Fruit fly (Drosophila melanogaster) whole organism, embryonic: Measurements from ENCODE around the gene CG14300.

Experiments
- CG10209 ChIP-seq: fragments of 200-800 bp; sonication (Bioruptor generic); optimal IDR thresholded peaks from 3 replicates; lab custom pipeline; 2017; ENCODE audit warnings: missing biosample characterization, mild to moderate bottlenecking, missing genetic modification characterization, missing genetic modification reagents
- CG10654 ChIP-seq: fragments of 200-800 bp; sonication (Bioruptor generic); optimal IDR thresholded peaks from 2 replicates; lab custom pipeline; 2016; ENCODE audit warnings: missing biosample characterization, missing genetic modification characterization
- CG11247 ChIP-seq: fragments of 200-800 bp; sonication (Bioruptor generic); IDR thresholded peaks from 2 replicates; pipeline ENCODE4 v1.3.6; 2022; ENCODE audit warnings: missing biosample characterization, missing genetic modification characterization
- CG12659 ChIP-seq: fragments of 200-800 bp; sonication (Bioruptor generic); optimal IDR thresholded peaks from 3 replicates; lab custom pipeline; 2017; ENCODE audit warnings: mild to moderate bottlenecking, missing biosample characterization, missing genetic modification reagents, missing genetic modification characterization
- CG12744 ChIP-seq: fragments of 200-800 bp; sonication (Bioruptor generic); optimal IDR thresholded peaks from 2 replicates; lab custom pipeline; 2016; ENCODE audit warnings: missing biosample characterization, missing genetic modification characterization
- CG13287 ChIP-seq: fragments of 200-800 bp; sonication (Bioruptor generic); IDR thresholded peaks from 2 replicates; pipeline ENCODE4 v1.3.6; 2022; ENCODE audit warnings: missing biosample characterization, missing genetic modification characterization; ENCODE audit not compliant: partially characterized antibody
- CG13894 ChIP-seq: fragments of 200-800 bp; sonication (Bioruptor generic); optimal IDR thresholded peaks from 3 replicates; lab custom pipeline; 2018; ENCODE audit warnings: missing biosample characterization, mild to moderate bottlenecking, missing genetic modification characterization, moderate library complexity
- CG1603 ChIP-seq: fragments of 200-800 bp; sonication (Bioruptor generic); optimal IDR thresholded peaks from 2 replicates; lab custom pipeline; 2019; ENCODE audit warnings: missing biosample characterization, mild to moderate bottlenecking, missing genetic modification characterization, moderate library complexity
- CG18599 ChIP-seq: fragments of 200-800 bp; sonication (Bioruptor generic); optimal IDR thresholded peaks from 3 replicates; lab custom pipeline; 2017; ENCODE audit warnings: missing biosample characterization, missing genetic modification characterization, mild to moderate bottlenecking, moderate library complexity, missing genetic modification reagents
- CG33213 ChIP-seq: fragments of 200-800 bp; sonication (Bioruptor generic); optimal IDR thresholded peaks from 3 replicates; lab custom pipeline; 2016; ENCODE audit warnings: missing biosample characterization, missing genetic modification characterization
- CG4360 ChIP-seq: fragments of 200-800 bp; sonication (Bioruptor generic); IDR thresholded peaks from 2 replicates; pipeline ENCODE4 v1.3.6; 2022; ENCODE audit warnings: missing biosample characterization, missing genetic modification characterization
- CG5180 ChIP-seq: fragments of 200-800 bp; sonication (Bioruptor generic); optimal IDR thresholded peaks from 3 replicates; lab custom pipeline; 2017; ENCODE audit warnings: missing biosample characterization, missing genetic modification characterization, mild to moderate bottlenecking, moderate library complexity, missing genetic modification reagents
- CG6683 ChIP-seq: fragments of 200-800 bp; sonication (Bioruptor generic); optimal IDR thresholded peaks from 2 replicates; lab custom pipeline; 2017; ENCODE audit warnings: missing biosample characterization, mild to moderate bottlenecking, missing genetic modification characterization, missing genetic modification reagents
- CG6791 ChIP-seq: fragments of 200-800 bp; sonication (Bioruptor generic); IDR thresholded peaks from 3 replicates; pipeline ENCODE4 v1.3.6; 2022; ENCODE audit warnings: missing biosample characterization, missing genetic modification characterization; ENCODE audit not compliant: partially characterized antibody
- CG7839 ChIP-seq: fragments of 200-800 bp; sonication (Bioruptor generic); optimal IDR thresholded peaks from 3 replicates; lab custom pipeline; 2018; ENCODE audit warnings: missing biosample characterization, mild to moderate bottlenecking, missing genetic modification characterization, moderate library complexity
- CG8281 ChIP-seq: fragments of 200-800 bp; sonication (Bioruptor generic); optimal IDR thresholded peaks from 2 replicates; lab custom pipeline; 2018; ENCODE audit warnings: missing biosample characterization, mild to moderate bottlenecking, missing genetic modification characterization, moderate library complexity
- CG8944 ChIP-seq: fragments of 200-800 bp; sonication (Bioruptor generic); optimal IDR thresholded peaks from 3 replicates; lab custom pipeline; 2016; ENCODE audit warnings: missing biosample characterization, missing genetic modification characterization
- CG9932 ChIP-seq: fragments of 200-800 bp; sonication (Bioruptor generic); IDR thresholded peaks from 2 replicates; pipeline ENCODE4 v1.3.6; 2022; ENCODE audit warnings: missing biosample characterization, missing genetic modification characterization
- E2f2 ChIP-seq: fragments of 200-800 bp; sonication (Bioruptor generic); IDR thresholded peaks from 2 replicates; pipeline ENCODE4 v1.3.6; 2022; ENCODE audit warnings: missing biosample characterization, missing genetic modification characterization
- Mad ChIP-seq: fragments of 200-800 bp; sonication (Bioruptor generic); optimal IDR thresholded peaks from 2 replicates; lab custom pipeline; 2016; ENCODE audit warnings: missing biosample characterization, missing genetic modification characterization
- Meics ChIP-seq: fragments of 200-800 bp; sonication (Bioruptor generic); optimal IDR thresholded peaks from 2 replicates; lab custom pipeline; 2017; ENCODE audit warnings: missing biosample characterization, mild to moderate bottlenecking, missing genetic modification characterization
- Sin3A ChIP-seq: fragments of >200 bp; optimal IDR thresholded peaks from 2 replicates; lab custom pipeline; 2018
- Sry-δ ChIP-seq: fragments of 200-800 bp; sonication (Bioruptor generic); optimal IDR thresholded peaks from 2 replicates; lab custom pipeline; 2016; ENCODE audit warnings: missing biosample characterization, missing genetic modification characterization
- Tbp ChIP-seq: fragments of >200 bp; optimal IDR thresholded peaks from 2 replicates; lab custom pipeline; 2018; ENCODE audit warnings: missing biosample characterization, missing genetic modification characterization
- Usf ChIP-seq: fragments of 200-800 bp; sonication (Bioruptor generic); optimal IDR thresholded peaks from 2 replicates; lab custom pipeline; 2017; ENCODE audit warnings: missing genotype, missing biosample characterization, missing genetic modification characterization
- ac ChIP-seq: fragments of 200-800 bp; sonication (Bioruptor generic); optimal IDR thresholded peaks from 3 replicates; lab custom pipeline; 2017; ENCODE audit warnings: missing biosample characterization, mild to moderate bottlenecking, missing genetic modification characterization
- amos ChIP-seq: fragments of 200-800 bp; sonication (Bioruptor generic); IDR thresholded peaks from 2 replicates; pipeline ENCODE4 v1.3.6; 2022; ENCODE audit warnings: missing biosample characterization, missing genetic modification characterization; ENCODE audit not compliant: partially characterized antibody
- ase ChIP-seq: fragments of 200-800 bp; sonication (Bioruptor generic); IDR thresholded peaks from 3 replicates; pipeline ENCODE4 v1.3.6; 2022; ENCODE audit warnings: missing biosample characterization, missing genetic modification characterization
- bab2 ChIP-seq: fragments of 200-800 bp; sonication (Bioruptor generic); optimal IDR thresholded peaks from 2 replicates; lab custom pipeline; 2016; ENCODE audit warnings: missing biosample characterization, missing genetic modification characterization
- bsh ChIP-seq, 2 experiments: fragments of 200-800 bp; sonication (Bioruptor generic); optimal IDR thresholded peaks; 2 replicates each; lab custom pipeline; 2017 to 2018; ENCODE audit warnings: mild to moderate bottlenecking in 2 of 2, missing biosample characterization in 2 of 2, missing genetic modification characterization in 2 of 2, moderate library complexity in 1 of 2
- btn ChIP-seq: fragments of 200-800 bp; sonication (Bioruptor generic); optimal IDR thresholded peaks from 2 replicates; lab custom pipeline; 2016; ENCODE audit warnings: missing biosample characterization, missing genetic modification characterization
- ftz-f1 ChIP-seq: fragments of 200-800 bp; sonication (Bioruptor generic); optimal IDR thresholded peaks from 2 replicates; lab custom pipeline; 2016; ENCODE audit warnings: missing biosample characterization, missing genetic modification characterization
- gfzf ChIP-seq: fragments of 200-800 bp; sonication (Bioruptor generic); optimal IDR thresholded peaks from 2 replicates; lab custom pipeline; 2016; ENCODE audit warnings: missing biosample characterization, mild to moderate bottlenecking, missing genetic modification characterization, moderate library complexity
- hkb ChIP-seq, 2 experiments: fragments of 200-800 bp in 1 of 2; fragments of >200 bp in 1 of 2; sonication (Bioruptor generic) in 1 of 2; IDR thresholded peaks in 1 of 2; optimal IDR thresholded peaks in 1 of 2; 2 replicates each; pipeline versions ENCODE4 v1.3.6 to Lab custom; 2017 to 2022; ENCODE audit warnings: missing biosample characterization in 1 of 2, missing genetic modification characterization in 1 of 2
- jing ChIP-seq: fragments of 200-800 bp; sonication (Bioruptor generic); optimal IDR thresholded peaks from 2 replicates; lab custom pipeline; 2018; ENCODE audit warnings: missing biosample characterization, mild to moderate bottlenecking, missing genetic modification characterization
- nerfin-1 ChIP-seq: fragments of 200-800 bp; sonication (Bioruptor generic); optimal IDR thresholded peaks from 3 replicates; lab custom pipeline; 2019; ENCODE audit warnings: missing biosample characterization, mild to moderate bottlenecking, missing genetic modification characterization, moderate library complexity
- otp ChIP-seq: fragments of 200-800 bp; sonication (Bioruptor generic); IDR thresholded peaks from 3 replicates; pipeline ENCODE4, ENCODE4 v1.3.6; 2022; ENCODE audit warnings: missing biosample characterization, missing genetic modification characterization
- pita ChIP-seq: fragments of 200-800 bp; sonication (Bioruptor generic); optimal IDR thresholded peaks from 2 replicates; lab custom pipeline; 2017; ENCODE audit warnings: missing biosample characterization, mild to moderate bottlenecking, missing genetic modification characterization
- pum ChIP-seq: fragments of 200-800 bp; sonication (Bioruptor generic); optimal IDR thresholded peaks from 2 replicates; lab custom pipeline; 2016; ENCODE audit warnings: missing biosample characterization, missing genetic modification characterization
- sc ChIP-seq, 3 experiments: fragments of >200 bp in 2 of 3; fragments of 200-800 bp in 1 of 3; sonication (Bioruptor generic) in 1 of 3; optimal IDR thresholded peaks; 2 replicates in 2 of 3; 3 replicates in 1 of 3; lab custom pipeline; 2017; ENCODE audit warnings: mild to moderate bottlenecking in 1 of 3, missing biosample characterization in 1 of 3, missing genetic modification characterization in 1 of 3, missing genetic modification reagents in 1 of 3
- sd ChIP-seq: fragments of 200-800 bp; sonication (Bioruptor generic); optimal IDR thresholded peaks from 3 replicates; lab custom pipeline; 2018; ENCODE audit warnings: missing biosample characterization, mild to moderate bottlenecking, missing genetic modification characterization, moderate library complexity
- sisA ChIP-seq: fragments of 200-800 bp; sonication (Bioruptor generic); IDR thresholded peaks from 2 replicates; pipeline ENCODE4 v1.3.6; 2022; ENCODE audit warnings: missing biosample characterization, missing genetic modification characterization
- tgo ChIP-seq: fragments of 200-800 bp; sonication (Bioruptor generic); IDR thresholded peaks from 3 replicates; pipeline ENCODE4 v1.3.6; 2022; ENCODE audit warnings: missing biosample characterization, missing genetic modification characterization
- tin ChIP-seq: fragments of 200-800 bp; sonication (Bioruptor generic); optimal IDR thresholded peaks from 3 replicates; lab custom pipeline; 2016; ENCODE audit warnings: missing biosample characterization, missing genetic modification characterization
- tll ChIP-seq, 2 experiments: fragments of 200-800 bp in 1 of 2; fragments of >200 bp in 1 of 2; sonication (Bioruptor generic) in 1 of 2; optimal IDR thresholded peaks; 2 replicates each; lab custom pipeline; 2017 to 2019; ENCODE audit warnings: missing biosample characterization in 2 of 2, missing genetic modification characterization in 2 of 2, mild to moderate bottlenecking in 1 of 2, moderate library complexity in 1 of 2
- trem ChIP-seq: fragments of 200-800 bp; optimal IDR thresholded peaks from 3 replicates; lab custom pipeline; 2019; ENCODE audit warnings: missing biosample characterization, mild to moderate bottlenecking, missing genetic modification characterization, moderate library complexity
- wdn ChIP-seq: fragments of 200-800 bp; sonication (Bioruptor generic); IDR thresholded peaks from 2 replicates; pipeline ENCODE4 v1.3.6; 2022; ENCODE audit warnings: missing biosample characterization, missing genetic modification characterization
- z ChIP-seq: fragments of 200-800 bp; sonication (Bioruptor generic); IDR thresholded peaks from 3 replicates; pipeline ENCODE4 v1.3.6; 2022; ENCODE audit warnings: missing biosample characterization, missing genetic modification characterization
- zf30C ChIP-seq: fragments of 200-800 bp; sonication (Bioruptor generic); optimal IDR thresholded peaks from 3 replicates; lab custom pipeline; 2018; ENCODE audit warnings: missing biosample characterization, mild to moderate bottlenecking, missing genetic modification characterization

Gene CG14300

dm6 chr3R:18667659-18668248 lies 25.8 kb downstream of the CG14300 start, which contains the start of gene CG31229 (continued):
- TF ChIP-seq CG10209 (GFP tag; lab: Kevin White, UChicago) (no peak), ftz-f1 (GFP tag; lab: Kevin White, UChicago) (no peak), E2f2 (GFP tag; lab: Robert Waterston, UW) (peak; percentile 94), tin (GFP tag; lab: Kevin White, UChicago) (no peak), zf30C (GFP tag; lab: Kevin White, UChicago) (no peak), CG33213 (no peak), Tbp (GFP tag; lab: Kevin White, UChicago) (no peak), CG10654 (no peak), nerfin-1 (tag; lab: Kevin White, UChicago) (no peak), amos (GFP tag; lab: Robert Waterston, UW) (peak; percentile 55; the same call in 1 of the 2 replicates), ac (GFP tag; lab: Kevin White, UChicago) (no peak), CG7839 (no peak), sc (optimal IDR thresholded peaks at IDR 0.05; lab: Kevin White, UChicago) (no peak), sc (GFP tag; optimal IDR thresholded peaks at IDR 0.05; lab: Kevin White, UChicago) (no peak), Meics (GFP tag; lab: Kevin White, UChicago) (no peak), ase (GFP tag; lab: Robert Waterston, UW) (no peak), z (no peak), CG13287 (peak; percentile 77), jing (no peak), CG4360 (GFP tag; lab: Robert Waterston, UW) (no peak), CG6683 (GFP tag; lab: Kevin White, UChicago) (no peak), CG11247 (GFP tag; lab: Robert Waterston, UW) (no peak), pum (no peak), otp (GFP tag; lab: Robert Waterston, UW) (no peak), tll (GFP tag; optimal IDR thresholded peaks at IDR 0.05; lab: Kevin White, UChicago) (no peak), Mad (no peak), CG12659 (no peak), trem (peak; percentile 6), Sry-δ (GFP tag; lab: Kevin White, UChicago) (peak; percentile 62), CG5180 (GFP tag; lab: Kevin White, UChicago) (no peak), wdn (GFP tag; lab: Robert Waterston, UW) (no peak), CG1603 (tag; lab: Kevin White, UChicago) (peak; percentile 23), CG18599 (GFP tag; lab: Kevin White, UChicago) (no peak), Usf (no peak), tgo (GFP tag; lab: Robert Waterston, UW) (no peak), CG9932 (GFP tag; lab: Robert Waterston, UW) (no peak), Sin3A (lab: Kevin White, UChicago) (peak; percentile 34), CG6791 (peak; percentile 56; the same call in 1 of the 3 replicates), CG8281 (no peak), bsh (GFP tag; optimal IDR thresholded peaks at IDR 0.05; lab: Kevin White, UChicago) (peak in 1 of 2 experiments; percentile 15), btn (no peak), pita (GFP tag; lab: Kevin White, UChicago) (no peak), sd (no peak), hkb (optimal IDR thresholded peaks at IDR 0.05; lab: Kevin White, UChicago) (no peak), hkb (GFP tag; IDR thresholded peaks at IDR 0.05; lab: Robert Waterston, UW) (0 out of 2 replicates have a peak, but pooled peaks have one; percentile 13), bab2 (GFP tag; lab: Kevin White, UChicago) (no peak), CG12744 (GFP tag; lab: Kevin White, UChicago) (no peak), gfzf (peak; percentile 47), sisA (GFP tag; lab: Robert Waterston, UW) (no peak), CG13894 (no peak), CG8944 (GFP tag; lab: Kevin White, UChicago) (no peak)
